Worm (Caenorhabditis elegans) whole organism, L2 larva: ENCODE results near the gene W03A5.1.

Source experiments
- R02D3.7 ChIP-seq: fragments of 150-350 bp; optimal IDR thresholded peaks from 2 replicates; lab custom pipeline; 2014; ENCODE audit warnings: missing biosample characterization, missing genetic modification characterization
- ama-1 ChIP-seq: fragments of 150-350 bp; optimal IDR thresholded peaks from 2 replicates; lab custom pipeline; 2018; ENCODE audit warnings: inconsistent platforms
- ceh-16 ChIP-seq: fragments of 150-350 bp; optimal IDR thresholded peaks from 2 replicates; lab custom pipeline; 2014; ENCODE audit warnings: missing biosample characterization, missing genetic modification characterization
- elt-1 ChIP-seq: fragments of 150-350 bp; optimal IDR thresholded peaks from 2 replicates; lab custom pipeline; 2014; ENCODE audit warnings: missing biosample characterization, missing genetic modification characterization
- elt-3 ChIP-seq: sonication (generic microtip); optimal IDR thresholded peaks from 2 replicates; lab custom pipeline; 2017; ENCODE audit warnings: missing biosample characterization, missing genetic modification characterization
- lsy-2 ChIP-seq, 2 experiments: fragments of 150-350 bp in 1 of 2; sonication (generic microtip) in 1 of 2; optimal IDR thresholded peaks; 2 replicates each; lab custom pipeline; 2014 to 2017; ENCODE audit warnings: missing biosample characterization in 2 of 2, missing genetic modification characterization in 2 of 2
- nhr-11 ChIP-seq: fragments of 150-350 bp; optimal IDR thresholded peaks from 2 replicates; lab custom pipeline; 2014; ENCODE audit warnings: missing biosample characterization, missing genetic modification characterization
- nhr-129 ChIP-seq: fragments of 150-350 bp; optimal IDR thresholded peaks from 2 replicates; lab custom pipeline; 2014; ENCODE audit warnings: missing biosample characterization, missing genetic modification characterization
- nhr-237 ChIP-seq: fragments of 150-350 bp; optimal IDR thresholded peaks from 2 replicates; lab custom pipeline; 2014; ENCODE audit warnings: missing biosample characterization, missing genetic modification characterization
- nhr-25 ChIP-seq: fragments of 150-350 bp; sonication (generic microtip); optimal IDR thresholded peaks from 3 replicates; lab custom pipeline; 2014; ENCODE audit warnings: missing biosample characterization, missing genetic modification characterization
- unc-62 ChIP-seq: fragments of 150-350 bp; optimal IDR thresholded peaks from 2 replicates; lab custom pipeline; 2014; ENCODE audit warnings: missing biosample characterization, missing genetic modification reagents, missing genetic modification characterization
- ztf-11 ChIP-seq: sonication (generic microtip); optimal IDR thresholded peaks from 2 replicates; lab custom pipeline; 2017; ENCODE audit warnings: missing biosample characterization, missing genetic modification characterization

ce11 chrIII:5379879-5380331 lies 27.8 kb upstream of the W03A5.1 start, which contains the start of gene paqr-2:
- TF ChIP-seq ama-1, result peak; percentile 30
- TF ChIP-seq lsy-2 (tag; optimal IDR thresholded peaks at IDR 0.05; lab: Kevin White, UChicago), result peak in 1 of 2 experiments; percentile 49
- TF ChIP-seq nhr-25 (tag; lab: Kevin White, UChicago), result no peak
- TF ChIP-seq elt-3 (tag; lab: Kevin White, UChicago), result no peak
- TF ChIP-seq R02D3.7 (tag; lab: Kevin White, UChicago), result no peak
- peak; percentile 48 for TF ChIP-seq nhr-129
- TF ChIP-seq nhr-11, result no peak
- TF ChIP-seq unc-62 (GFP tag; lab: Kevin White, UChicago), result no peak
- TF ChIP-seq elt-1 (tag; lab: Kevin White, UChicago), result no peak
- TF ChIP-seq ceh-16 (tag; lab: Kevin White, UChicago), result no peak
- no peak for TF ChIP-seq nhr-237 (tag; lab: Kevin White, UChicago)
- no peak for TF ChIP-seq ztf-11 (tag; lab: Kevin White, UChicago)
